Worm (Caenorhabditis elegans) whole organism, L2 larva: Measurements from ENCODE around the gene F35C5.12.

Experiments
- elt-1 ChIP-seq: fragments of 150-350 bp; optimal IDR thresholded peaks from 2 replicates; lab custom pipeline; 2014; ENCODE audit warnings: missing biosample characterization, missing genetic modification characterization
- skn-1 ChIP-seq: sonication (generic microtip); optimal IDR thresholded peaks from 2 replicates; lab custom pipeline; 2017; ENCODE audit warnings: missing biosample characterization, missing genetic modification characterization

DNA sequence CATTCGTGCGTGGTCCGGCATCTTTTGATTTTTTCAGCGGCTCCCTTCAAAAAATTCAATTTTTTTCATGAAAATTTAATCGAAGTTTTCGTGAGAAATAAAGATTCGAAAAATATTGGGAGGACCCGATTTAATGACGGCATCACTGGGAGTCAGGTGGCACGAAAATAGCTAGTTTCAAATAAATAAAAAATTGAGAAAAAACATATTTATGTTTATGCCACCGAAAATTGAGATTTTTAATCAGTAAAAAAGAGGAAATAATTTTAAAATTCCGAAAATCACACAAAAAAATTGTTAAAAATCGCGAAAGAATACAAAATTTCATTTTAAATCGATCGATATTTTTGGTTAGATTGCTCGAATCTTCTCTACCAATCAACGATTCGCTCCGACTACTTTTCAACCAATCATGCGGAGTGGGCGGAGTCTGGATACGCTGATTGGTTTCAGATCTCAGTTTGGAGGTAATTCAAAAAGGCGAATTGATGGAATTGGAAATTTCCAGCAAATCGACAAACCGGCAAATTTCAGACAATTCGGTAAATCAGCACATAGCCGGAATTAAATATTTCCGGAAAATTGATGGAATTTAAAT lies 36.2 kb downstream of the F35C5.12 start, which contains the start of gene gsy-1:
- TF ChIP-seq elt-1 (tag; lab: Kevin White, UChicago) (no peak), skn-1 (tag; lab: Kevin White, UChicago) (no peak)
